Worm (Caenorhabditis elegans) whole organism, L4/young adult: Measurements from ENCODE around the gene F08G12.1.

Experiments
- W03F9.2 ChIP-seq: fragments of 150-350 bp; optimal IDR thresholded peaks from 2 replicates; lab custom pipeline; 2014; ENCODE audit warnings: missing biosample characterization, missing genetic modification characterization
- dao-5 ChIP-seq: sonication (generic microtip); optimal IDR thresholded peaks from 2 replicates; lab custom pipeline; 2016; ENCODE audit warnings: missing genotype, missing genetic modification characterization, moderate library complexity, missing compliant biosample characterization
- him-1 ChIP-seq: sonication (generic microtip); optimal IDR thresholded peaks from 2 replicates; lab custom pipeline; 2016; ENCODE audit warnings: missing genotype, missing genetic modification reagents, missing genetic modification characterization, missing compliant biosample characterization

DNA sequence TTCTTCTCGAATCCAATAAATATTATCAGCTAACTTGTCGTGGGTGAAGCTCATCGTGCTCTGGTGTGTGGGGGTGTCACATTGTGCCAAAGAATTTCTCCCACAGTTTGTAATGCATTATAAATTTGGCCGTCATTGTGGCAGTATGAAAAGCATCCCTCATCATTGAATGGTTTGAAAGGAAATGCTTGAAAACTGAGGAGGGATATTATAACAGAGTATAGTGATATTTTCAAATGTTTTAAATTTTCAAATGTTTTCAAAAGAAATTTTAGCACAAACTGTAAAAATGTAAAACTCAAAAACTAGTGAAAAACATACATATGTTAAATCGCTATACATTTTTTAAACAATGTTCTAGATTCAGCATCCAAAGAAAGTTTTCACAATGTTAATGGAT lies 36.7 kb downstream of the F08G12.1 start, which contains the start of gene C03A3.3:
- TF ChIP-seq W03F9.2 (tag; lab: Kevin White, UChicago) (no peak), him-1 (tag; lab: Kevin White, UChicago) (no peak), dao-5 (tag; lab: Kevin White, UChicago) (no peak)
